Fruit fly (Drosophila melanogaster) whole organism, embryonic: ENCODE measurements around the gene Alp5.

Experiments used
- Adf1 ChIP-seq: fragments of 200-800 bp; sonication (Bioruptor generic); IDR thresholded peaks from 2 replicates; pipeline ENCODE4 v1.3.6; 2022; ENCODE audit warnings: missing biosample characterization, missing genetic modification characterization
- CG12155 ChIP-seq: fragments of 200-800 bp; sonication (Bioruptor generic); optimal IDR thresholded peaks from 3 replicates; lab custom pipeline; 2016; ENCODE audit warnings: missing biosample characterization, missing genetic modification characterization
- CG13296 ChIP-seq: fragments of 200-800 bp; sonication (Bioruptor generic); optimal IDR thresholded peaks from 3 replicates; lab custom pipeline; 2018; ENCODE audit warnings: missing biosample characterization, mild to moderate bottlenecking, missing genetic modification characterization
- CG13894 ChIP-seq: fragments of 200-800 bp; sonication (Bioruptor generic); optimal IDR thresholded peaks from 3 replicates; lab custom pipeline; 2018; ENCODE audit warnings: missing biosample characterization, mild to moderate bottlenecking, missing genetic modification characterization, moderate library complexity
- CG17612 ChIP-seq: fragments of 200-800 bp; sonication (Bioruptor generic); IDR thresholded peaks from 2 replicates; pipeline ENCODE4 v1.3.6; 2022; ENCODE audit warnings: missing biosample characterization, missing genetic modification characterization
- CG17829 ChIP-seq: fragments of 200-800 bp; optimal IDR thresholded peaks from 2 replicates; lab custom pipeline; 2019; ENCODE audit warnings: missing biosample characterization, mild to moderate bottlenecking, missing genetic modification characterization, moderate library complexity
- CG18599 ChIP-seq: fragments of 200-800 bp; sonication (Bioruptor generic); optimal IDR thresholded peaks from 3 replicates; lab custom pipeline; 2017; ENCODE audit warnings: missing biosample characterization, missing genetic modification characterization, mild to moderate bottlenecking, moderate library complexity, missing genetic modification reagents
- CG2120 ChIP-seq: fragments of 200-800 bp; sonication (Bioruptor generic); optimal IDR thresholded peaks from 3 replicates; lab custom pipeline; 2016; ENCODE audit warnings: missing biosample characterization, missing genetic modification characterization
- CG31388 ChIP-seq: fragments of 200-800 bp; sonication (Bioruptor generic); optimal IDR thresholded peaks from 2 replicates; lab custom pipeline; 2016; ENCODE audit warnings: missing biosample characterization, missing genetic modification characterization
- CrebB ChIP-seq: fragments of 200-800 bp; sonication (Bioruptor generic); optimal IDR thresholded peaks from 3 replicates; lab custom pipeline; 2018; ENCODE audit warnings: missing biosample characterization, mild to moderate bottlenecking, missing genetic modification characterization
- D19B ChIP-seq: fragments of 200-800 bp; sonication (Bioruptor generic); optimal IDR thresholded peaks from 2 replicates; lab custom pipeline; 2017; ENCODE audit warnings: missing biosample characterization, mild to moderate bottlenecking, missing genetic modification characterization
- Drgx ChIP-seq: fragments of 200-800 bp; sonication (Bioruptor generic); IDR thresholded peaks from 2 replicates; pipeline ENCODE4 v1.3.6; 2022; ENCODE audit warnings: missing biosample characterization, missing genetic modification characterization
- Jarid2 ChIP-seq: fragments of 200-800 bp; sonication (Bioruptor generic); optimal IDR thresholded peaks from 3 replicates; lab custom pipeline; 2017; ENCODE audit warnings: mild to moderate bottlenecking, missing biosample characterization, missing genetic modification reagents, missing genetic modification characterization
- NC2β ChIP-seq: fragments of 200-800 bp; sonication (Bioruptor generic); optimal IDR thresholded peaks from 2 replicates; lab custom pipeline; 2016; ENCODE audit warnings: missing biosample characterization, missing genetic modification characterization
- Nf-YB ChIP-seq: fragments of 200-800 bp; sonication (Bioruptor generic); optimal IDR thresholded peaks from 3 replicates; lab custom pipeline; 2019; ENCODE audit warnings: missing biosample characterization, mild to moderate bottlenecking, missing genetic modification characterization, moderate library complexity
- Opbp ChIP-seq: fragments of 200-800 bp; sonication (Bioruptor generic); IDR thresholded peaks from 3 replicates; pipeline ENCODE4 v1.3.6; 2022; ENCODE audit warnings: missing biosample characterization, missing genetic modification characterization; ENCODE audit not compliant: partially characterized antibody
- Ravus ChIP-seq: fragments of 200-800 bp; sonication (Bioruptor generic); IDR thresholded peaks from 2 replicates; pipeline ENCODE4 v1.3.6; 2022; ENCODE audit warnings: missing biosample characterization, missing genetic modification characterization
- Rfx ChIP-seq: fragments of 200-800 bp; sonication (Bioruptor generic); IDR thresholded peaks from 2 replicates; pipeline ENCODE4 v1.3.6; 2022; ENCODE audit warnings: missing biosample characterization, missing genetic modification characterization
- Trl ChIP-seq, 3 experiments: fragments of >200 bp in 2 of 3; fragments of 200-800 bp in 1 of 3; sonication (Bioruptor generic) in 1 of 3; optimal IDR thresholded peaks; 2 replicates in 1 of 3; 3 replicates in 2 of 3; lab custom pipeline; 2016 to 2017; ENCODE audit warnings: missing biosample characterization in 1 of 3, missing genetic modification characterization in 1 of 3
- Vsx1 ChIP-seq: fragments of 200-800 bp; sonication (Bioruptor generic); optimal IDR thresholded peaks from 2 replicates; lab custom pipeline; 2017; ENCODE audit warnings: missing biosample characterization, mild to moderate bottlenecking, missing genetic modification characterization, missing genetic modification reagents
- Xrp1 ChIP-seq: fragments of 200-800 bp; sonication (Bioruptor generic); IDR thresholded peaks from 2 replicates; pipeline ENCODE4 v1.3.6; 2022; ENCODE audit warnings: missing biosample characterization, missing genetic modification characterization
- YL-1 ChIP-seq: fragments of 200-800 bp; sonication (Bioruptor generic); optimal IDR thresholded peaks from 3 replicates; lab custom pipeline; 2017; ENCODE audit warnings: missing biosample characterization, mild to moderate bottlenecking, missing genetic modification characterization
- ara ChIP-seq: fragments of 200-800 bp; sonication (Bioruptor generic); IDR thresholded peaks from 2 replicates; pipeline ENCODE4 v1.3.6; 2022; ENCODE audit warnings: missing biosample characterization, missing genetic modification characterization
- bab2 ChIP-seq: fragments of 200-800 bp; sonication (Bioruptor generic); optimal IDR thresholded peaks from 2 replicates; lab custom pipeline; 2016; ENCODE audit warnings: missing biosample characterization, missing genetic modification characterization
- caup ChIP-seq: fragments of 200-800 bp; sonication (Bioruptor generic); optimal IDR thresholded peaks from 3 replicates; lab custom pipeline; 2017; ENCODE audit warnings: missing biosample characterization, mild to moderate bottlenecking, missing genetic modification characterization, moderate library complexity; ENCODE audit not compliant: severe bottlenecking
- cg ChIP-seq: fragments of 200-800 bp; sonication (Bioruptor generic); optimal IDR thresholded peaks from 3 replicates; lab custom pipeline; 2019; ENCODE audit warnings: missing biosample characterization, mild to moderate bottlenecking, missing genetic modification characterization, moderate library complexity
- chif ChIP-seq, 2 experiments: fragments of 200-800 bp; sonication (Bioruptor generic); optimal IDR thresholded peaks; 3 replicates each; lab custom pipeline; 2016; ENCODE audit warnings: missing biosample characterization in 2 of 2, missing genetic modification characterization in 2 of 2
- chinmo ChIP-seq: fragments of 200-800 bp; sonication (Bioruptor generic); IDR thresholded peaks from 4 replicates; pipeline ENCODE4 v1.3.6; 2022; ENCODE audit warnings: missing biosample characterization, missing genetic modification characterization; ENCODE audit not compliant: partially characterized antibody
- chm ChIP-seq: fragments of 200-800 bp; sonication (Bioruptor generic); IDR thresholded peaks from 2 replicates; pipeline ENCODE4 v1.3.6; 2022; ENCODE audit warnings: missing biosample characterization, missing genetic modification characterization
- crc ChIP-seq: fragments of 200-800 bp; sonication (Bioruptor generic); optimal IDR thresholded peaks from 2 replicates; lab custom pipeline; 2016; ENCODE audit warnings: missing biosample characterization, missing genetic modification characterization
- dm ChIP-seq: fragments of 200-800 bp; sonication (Bioruptor generic); optimal IDR thresholded peaks from 3 replicates; lab custom pipeline; 2016; ENCODE audit warnings: missing biosample characterization, missing genetic modification characterization
- exex ChIP-seq: fragments of 200-800 bp; sonication (Bioruptor generic); optimal IDR thresholded peaks from 4 replicates; lab custom pipeline; 2018; ENCODE audit warnings: missing biosample characterization, mild to moderate bottlenecking, missing genetic modification characterization, moderate library complexity
- gem ChIP-seq: fragments of 200-800 bp; sonication (Bioruptor generic); optimal IDR thresholded peaks from 2 replicates; lab custom pipeline; 2019; ENCODE audit warnings: missing biosample characterization, mild to moderate bottlenecking, missing genetic modification characterization, moderate library complexity
- gro ChIP-seq: fragments of 200-800 bp; sonication (Bioruptor generic); optimal IDR thresholded peaks from 2 replicates; lab custom pipeline; 2016; ENCODE audit warnings: missing biosample characterization, missing genetic modification characterization
- gt ChIP-seq: fragments of 200-800 bp; sonication (Bioruptor generic); IDR thresholded peaks from 2 replicates; pipeline ENCODE4 v1.3.6; 2022; ENCODE audit warnings: missing biosample characterization, missing genetic modification characterization
- hb ChIP-seq: fragments of 200-800 bp; sonication (Bioruptor generic); IDR thresholded peaks from 3 replicates; pipeline ENCODE4 v1.3.6; 2022; ENCODE audit warnings: missing biosample characterization, missing genetic modification characterization; ENCODE audit not compliant: partially characterized antibody
- kah ChIP-seq: fragments of 200-800 bp; sonication (Bioruptor generic); optimal IDR thresholded peaks from 2 replicates; lab custom pipeline; 2018; ENCODE audit warnings: missing biosample characterization, mild to moderate bottlenecking, missing genetic modification characterization
- lab ChIP-seq: fragments of 200-800 bp; sonication (Bioruptor generic); optimal IDR thresholded peaks from 3 replicates; lab custom pipeline; 2017; ENCODE audit warnings: missing biosample characterization, missing genetic modification characterization, mild to moderate bottlenecking, moderate library complexity, missing genetic modification reagents
- pros ChIP-seq: fragments of 200-800 bp; sonication (Bioruptor generic); optimal IDR thresholded peaks from 3 replicates; lab custom pipeline; 2019; ENCODE audit warnings: missing biosample characterization, mild to moderate bottlenecking, missing genetic modification characterization, moderate library complexity
- sd ChIP-seq: fragments of 200-800 bp; sonication (Bioruptor generic); optimal IDR thresholded peaks from 3 replicates; lab custom pipeline; 2018; ENCODE audit warnings: missing biosample characterization, mild to moderate bottlenecking, missing genetic modification characterization, moderate library complexity
- sens ChIP-seq: fragments of 200-800 bp; sonication (Bioruptor generic); peaks from one replicate; lab custom pipeline; 2016; ENCODE audit warnings: missing biosample characterization, missing genetic modification characterization
- slbo ChIP-seq: fragments of 200-800 bp; sonication (Bioruptor generic); IDR thresholded peaks from 2 replicates; pipeline ENCODE4 v1.3.6; 2022; ENCODE audit warnings: missing biosample characterization, missing genetic modification characterization
- slp2 ChIP-seq: fragments of 200-800 bp; sonication (Bioruptor generic); optimal IDR thresholded peaks from 2 replicates; lab custom pipeline; 2016; ENCODE audit warnings: missing biosample characterization, missing genetic modification characterization
- sug ChIP-seq: fragments of 200-800 bp; optimal IDR thresholded peaks from 2 replicates; lab custom pipeline; 2019; ENCODE audit warnings: missing biosample characterization, mild to moderate bottlenecking, missing genetic modification characterization, moderate library complexity
- vvl ChIP-seq: fragments of 200-800 bp; sonication (Bioruptor generic); IDR thresholded peaks from 2 replicates; pipeline ENCODE4 v1.3.6; 2022; ENCODE audit warnings: missing biosample characterization, missing genetic modification characterization
- wdn ChIP-seq: fragments of 200-800 bp; sonication (Bioruptor generic); IDR thresholded peaks from 2 replicates; pipeline ENCODE4 v1.3.6; 2022; ENCODE audit warnings: missing biosample characterization, missing genetic modification characterization
- zen ChIP-seq: fragments of 200-800 bp; sonication (Bioruptor generic); optimal IDR thresholded peaks from 3 replicates; lab custom pipeline; 2018; ENCODE audit warnings: missing biosample characterization, mild to moderate bottlenecking, missing genetic modification characterization, moderate library complexity
- zfh1 ChIP-seq: fragments of 200-800 bp; sonication (Bioruptor generic); IDR thresholded peaks from 3 replicates; pipeline ENCODE4 v1.3.6; 2022; ENCODE audit warnings: missing biosample characterization, missing genetic modification characterization

Alp5 gene

DNA sequence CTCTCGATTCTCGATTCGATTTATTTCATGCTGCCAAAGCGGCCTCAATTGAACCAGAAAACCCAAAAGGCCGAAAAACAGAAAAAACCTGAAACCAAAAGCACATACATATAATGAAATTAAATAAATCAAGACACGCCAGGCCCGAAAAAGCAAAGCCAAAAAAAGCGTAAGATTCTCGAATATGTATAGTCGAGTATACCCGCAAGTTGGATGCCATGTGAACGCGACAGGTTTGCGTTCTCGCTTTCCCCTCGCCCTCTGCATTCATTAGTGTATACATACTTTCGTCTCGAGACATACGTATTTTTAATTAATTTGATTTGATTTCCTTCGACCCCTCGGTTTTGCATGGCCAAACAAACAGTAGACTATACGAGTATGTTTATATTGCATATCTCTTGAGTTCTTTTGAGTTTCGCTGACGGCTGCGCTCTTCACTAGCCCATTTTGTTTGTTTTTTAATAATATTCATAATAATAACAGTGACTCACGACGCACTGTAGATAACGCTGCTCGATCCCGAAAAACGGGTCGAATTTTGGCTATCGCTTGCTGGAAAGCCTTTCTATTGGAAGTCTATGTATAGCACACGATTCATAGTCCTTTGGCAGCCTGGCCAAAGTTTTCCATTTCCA, 45.8 kb downstream of the Alp5 start (continued):
- TF ChIP-seq Rfx (peak; percentile 36; the same call in 1 of the 2 replicates), Vsx1 (no peak), sug (tag; lab: Kevin White, UChicago) (peak; percentile 18), exex (tag; lab: Kevin White, UChicago) (no peak), lab (GFP tag; lab: Kevin White, UChicago) (peak; percentile 10), CG31388 (GFP tag; lab: Kevin White, UChicago) (no peak), vvl (peak; percentile 84; the same call in 1 of the 2 replicates), kah (no peak), CG12155 (GFP tag; lab: Kevin White, UChicago) (no peak), sens (GFP tag; lab: Kevin White, UChicago) (peak; percentile 77), chif (GFP tag; optimal IDR thresholded peaks at IDR 0.05; lab: Kevin White, UChicago) (no peak), Xrp1 (GFP tag; lab: Robert Waterston, UW) (0 out of 2 replicates have a peak, but pooled peaks have one; percentile 27), caup (GFP tag; lab: Kevin White, UChicago) (no peak), sd (tag; lab: Kevin White, UChicago) (peak; percentile 65), Opbp (GFP tag; lab: Robert Waterston, UW) (no peak), D19B (GFP tag; lab: Kevin White, UChicago) (peak; percentile 81), gem (tag; lab: Kevin White, UChicago) (peak; percentile 11), CG2120 (GFP tag; lab: Kevin White, UChicago) (peak; percentile 30), Drgx (GFP tag; lab: Robert Waterston, UW) (no peak), slbo (peak; percentile 49), bab2 (GFP tag; lab: Kevin White, UChicago) (no peak), CG13296 (GFP tag; lab: Kevin White, UChicago) (peak; percentile 6), chinmo (peak; percentile 85; the same call in 2 of the 4 replicates), NC2β (GFP tag; lab: Kevin White, UChicago) (no peak), zfh1 (0 out of 3 replicates have a peak, but pooled peaks have one; percentile 27), zen (no peak), CG17829 (tag; lab: Kevin White, UChicago) (no peak), Jarid2 (GFP tag; lab: Kevin White, UChicago) (no peak), ara (GFP tag; lab: Robert Waterston, UW) (0 out of 2 replicates have a peak, but pooled peaks have one; percentile 6), pros (GFP tag; lab: Kevin White, UChicago) (no peak), CG13894 (tag; lab: Kevin White, UChicago) (peak; percentile 75), CG17612 (GFP tag; lab: Robert Waterston, UW) (no peak)
- TF ChIP-seq, all 482 proteins: peak for 25

DNA sequence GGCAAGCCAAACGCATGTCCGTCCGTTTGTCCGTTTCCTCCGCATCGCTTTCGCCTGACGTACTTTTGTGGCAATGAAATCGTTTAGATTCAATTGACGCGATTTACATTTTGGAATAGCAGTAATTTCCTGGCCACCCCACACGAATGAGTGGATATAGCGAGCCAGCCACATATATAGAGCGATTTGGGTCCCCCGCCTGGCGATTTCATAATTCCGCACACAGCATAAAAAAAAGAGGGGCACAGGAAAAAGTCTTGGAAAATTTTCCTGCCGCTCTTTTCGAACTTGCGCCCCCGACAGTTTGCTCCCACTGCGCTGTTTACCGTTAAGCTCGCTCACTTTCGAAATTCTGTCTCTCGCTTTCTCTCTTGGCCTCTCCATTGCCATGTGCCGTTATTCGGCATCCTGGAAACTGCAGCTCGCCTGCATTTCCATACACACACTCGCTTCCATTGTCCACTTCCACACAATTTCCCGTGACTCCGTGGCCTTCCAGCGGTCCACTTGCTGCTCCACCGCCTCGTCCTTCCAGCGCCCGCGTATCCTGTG, 48.1 kb downstream of the Alp5 start:
- TF ChIP-seq hb (GFP tag; lab: Robert Waterston, UW) (peak; percentile 20; the same call in 1 of the 3 replicates), cg (GFP tag; lab: Kevin White, UChicago) (no peak), Ravus (GFP tag; lab: Robert Waterston, UW) (no peak), Nf-YB (GFP tag; lab: Kevin White, UChicago) (no peak), dm (GFP tag; lab: Kevin White, UChicago) (no peak), gro (GFP tag; lab: Kevin White, UChicago) (no peak), CG13894 (tag; lab: Kevin White, UChicago) (peak; percentile 53), YL-1 (GFP tag; lab: Kevin White, UChicago) (no peak), crc (no peak), chm (0 out of 2 replicates have a peak, but pooled peaks have one; percentile 30), CrebB (tag; lab: Kevin White, UChicago) (no peak), wdn (GFP tag; lab: Robert Waterston, UW) (no peak), slp2 (GFP tag; lab: Kevin White, UChicago) (no peak), gt (GFP tag; lab: Robert Waterston, UW) (no peak), CG18599 (GFP tag; lab: Kevin White, UChicago) (peak; percentile 2), Adf1 (peak; percentile 27; the same call in 1 of the 2 replicates), Opbp (GFP tag; lab: Robert Waterston, UW) (0 out of 3 replicates have a peak, but pooled peaks have one; percentile 23), Trl (optimal IDR thresholded peaks at IDR 0.05; lab: Kevin White, UChicago) (peak; percentile 26 to 68), Trl (GFP tag; optimal IDR thresholded peaks at IDR 0.05; lab: Kevin White, UChicago) (no peak)
